Worm (Caenorhabditis elegans) whole organism, young adult: Measurements from ENCODE around the gene Y48G9A.11.
A peak's percentile ranks its signal among the peaks of the same experiment; 100 is the strongest.

Source experiments
- B0019.2 ChIP-seq: fragments of 200-800 bp; sonication (Bioruptor generic); conservative IDR thresholded peaks from 2 replicates; pipeline ENCODE4 v1.3.6; 2022; ENCODE audit warnings: missing genetic modification reagents, missing genetic modification characterization, missing compliant biosample characterization
- B0336.3 ChIP-seq: fragments of 200-800 bp; sonication (Bioruptor generic); IDR thresholded peaks from 2 replicates; pipeline ENCODE4 v1.3.6; 2022; ENCODE audit warnings: missing genetic modification characterization, missing compliant biosample characterization
- F10E7.11 ChIP-seq: sonication (generic microtip); optimal IDR thresholded peaks from 2 replicates; lab custom pipeline; 2017; ENCODE audit warnings: mild to moderate bottlenecking, missing genetic modification characterization, moderate library complexity, missing compliant biosample characterization
- F22D6.2 ChIP-seq: sonication (generic microtip); optimal IDR thresholded peaks from 2 replicates; lab custom pipeline; 2016; ENCODE audit warnings: mild to moderate bottlenecking, missing genetic modification characterization, missing compliant biosample characterization
- F33H1.4 ChIP-seq: fragments of 200-800 bp; sonication (Bioruptor generic); IDR thresholded peaks from 2 replicates; pipeline ENCODE4 v1.3.6; 2022; ENCODE audit warnings: missing genetic modification reagents, missing genetic modification characterization, missing compliant biosample characterization
- F49E8.2 ChIP-seq: sonication (generic microtip); optimal IDR thresholded peaks from 3 replicates; lab custom pipeline; 2017; ENCODE audit warnings: missing genetic modification characterization, mild to moderate bottlenecking, missing compliant biosample characterization, antibody characterized with exemption, moderate library complexity; ENCODE audit not compliant: insufficient read depth
- F52B5.7 ChIP-seq: sonication (generic microtip); optimal IDR thresholded peaks from 2 replicates; lab custom pipeline; 2016; ENCODE audit warnings: mild to moderate bottlenecking, missing genetic modification characterization, missing compliant biosample characterization
- F55B11.4 ChIP-seq: sonication (generic microtip); optimal IDR thresholded peaks from 2 replicates; lab custom pipeline; 2016; ENCODE audit warnings: missing compliant biosample characterization, missing genetic modification characterization, borderline replicate concordance; ENCODE audit not compliant: insufficient read depth
- Y53G8AR.9 ChIP-seq: fragments of 200-800 bp; sonication (Bioruptor generic); conservative IDR thresholded peaks from 2 replicates; pipeline ENCODE4 v1.3.6; 2022; ENCODE audit warnings: missing genetic modification reagents, missing genetic modification characterization, missing compliant biosample characterization
- Y67H2A.10 ChIP-seq: fragments of 200-800 bp; sonication (Bioruptor generic); conservative IDR thresholded peaks from 2 replicates; pipeline ENCODE4 v1.3.6; 2022; ENCODE audit warnings: missing genetic modification reagents, missing genetic modification characterization, missing compliant biosample characterization
- aptf-3 ChIP-seq: fragments of 200-800 bp; sonication (Bioruptor generic); IDR thresholded peaks from 2 replicates; pipeline ENCODE4 v1.3.6; 2022; ENCODE audit warnings: missing genetic modification characterization, missing compliant biosample characterization
- atf-7 ChIP-seq: sonication (generic microtip); optimal IDR thresholded peaks from 2 replicates; lab custom pipeline; 2017; ENCODE audit warnings: mild to moderate bottlenecking, missing genetic modification characterization, missing compliant biosample characterization
- athp-1 ChIP-seq: sonication (generic microtip); optimal IDR thresholded peaks from 2 replicates; lab custom pipeline; 2017; ENCODE audit warnings: mild to moderate bottlenecking, missing genetic modification characterization, missing compliant biosample characterization
- attf-5 ChIP-seq: fragments of 200-800 bp; sonication (Bioruptor generic); optimal IDR thresholded peaks from 2 replicates; lab custom pipeline; 2018; ENCODE audit warnings: mild to moderate bottlenecking, missing genetic modification characterization, missing compliant biosample characterization
- bed-2 ChIP-seq: fragments of 200-800 bp; sonication (Bioruptor generic); IDR thresholded peaks from 2 replicates; pipeline ENCODE4 v1.3.6; 2022; ENCODE audit warnings: missing genetic modification reagents, missing genetic modification characterization, missing compliant biosample characterization
- ccch-3 ChIP-seq: fragments of 200-800 bp; sonication (Bioruptor generic); optimal IDR thresholded peaks from 2 replicates; lab custom pipeline; 2018; ENCODE audit warnings: mild to moderate bottlenecking, missing genetic modification characterization, missing compliant biosample characterization
- cebp-1 ChIP-seq, 2 experiments: fragments of 200-800 bp in 1 of 2; sonication (Bioruptor generic) in 1 of 2; sonication (generic microtip) in 1 of 2; IDR thresholded peaks in 1 of 2; optimal IDR thresholded peaks in 1 of 2; 2 replicates each; pipeline versions ENCODE4 v1.3.6 to Lab custom; 2017 to 2022; ENCODE audit warnings: missing compliant biosample characterization in 2 of 2, missing genetic modification characterization in 2 of 2, mild to moderate bottlenecking in 1 of 2, missing genetic modification reagents in 1 of 2, moderate library complexity in 1 of 2
- ceh-27 ChIP-seq: fragments of 200-800 bp; sonication (Bioruptor generic); optimal IDR thresholded peaks from 2 replicates; lab custom pipeline; 2018; ENCODE audit warnings: mild to moderate bottlenecking, missing genetic modification characterization, moderate library complexity, missing compliant biosample characterization
- dox-1 ChIP-seq: fragments of 200-800 bp; sonication (Bioruptor generic); IDR thresholded peaks from 2 replicates; pipeline ENCODE4 v1.3.6; 2022; ENCODE audit warnings: missing genetic modification reagents, missing genetic modification characterization, missing compliant biosample characterization
- ekl-4 ChIP-seq: fragments of 200-800 bp; sonication (Bioruptor generic); IDR thresholded peaks from 2 replicates; pipeline ENCODE4 v1.3.6; 2022; ENCODE audit warnings: missing genetic modification reagents, missing genetic modification characterization, missing compliant biosample characterization
- fkh-3 ChIP-seq: sonication (generic microtip); optimal IDR thresholded peaks from 2 replicates; lab custom pipeline; 2016; ENCODE audit warnings: mild to moderate bottlenecking, missing genetic modification characterization, missing compliant biosample characterization
- hmg-1.2 ChIP-seq: fragments of 200-800 bp; sonication (Bioruptor generic); IDR thresholded peaks from 2 replicates; pipeline ENCODE4 v1.3.6; 2022; ENCODE audit warnings: missing genetic modification reagents, missing genetic modification characterization, missing compliant biosample characterization
- hmg-20 ChIP-seq: fragments of 200-800 bp; sonication (Bioruptor generic); IDR thresholded peaks from 2 replicates; pipeline ENCODE4 v1.3.6; 2022; ENCODE audit warnings: missing genetic modification reagents, missing genetic modification characterization, missing compliant biosample characterization
- hsf-1 ChIP-seq: fragments of 200-800 bp; sonication (Bioruptor generic); IDR thresholded peaks from 2 replicates; pipeline ENCODE4 v1.3.6; 2022; ENCODE audit warnings: missing genetic modification reagents, missing genetic modification characterization, missing compliant biosample characterization
- let-526 ChIP-seq: fragments of 200-800 bp; sonication (Bioruptor generic); IDR thresholded peaks from 2 replicates; pipeline ENCODE4 v1.3.6; 2022; ENCODE audit warnings: missing genetic modification reagents, missing genetic modification characterization, missing compliant biosample characterization
- let-607 ChIP-seq, 2 experiments: fragments of 200-800 bp in 1 of 2; sonication (Bioruptor generic) in 1 of 2; sonication (generic microtip) in 1 of 2; optimal IDR thresholded peaks; 2 replicates each; lab custom pipeline; 2016 to 2018; ENCODE audit warnings: mild to moderate bottlenecking in 2 of 2, missing compliant biosample characterization in 2 of 2, missing genetic modification characterization in 2 of 2, moderate library complexity in 2 of 2, missing genotype in 1 of 2
- lsl-1 ChIP-seq: fragments of 200-800 bp; sonication (Bioruptor generic); optimal IDR thresholded peaks from 2 replicates; lab custom pipeline; 2018; ENCODE audit warnings: mild to moderate bottlenecking, missing genetic modification characterization, moderate library complexity, missing compliant biosample characterization
- madf-10 ChIP-seq: sonication (generic microtip); optimal IDR thresholded peaks from 2 replicates; lab custom pipeline; 2016; ENCODE audit warnings: mild to moderate bottlenecking, missing genetic modification characterization, missing compliant biosample characterization
- mel-28 ChIP-seq: sonication (generic microtip); optimal IDR thresholded peaks from 2 replicates; lab custom pipeline; 2016; ENCODE audit warnings: borderline replicate concordance, mild to moderate bottlenecking, missing genetic modification characterization, missing compliant biosample characterization
- nfya-2 ChIP-seq: fragments of 200-800 bp; sonication (Bioruptor generic); IDR thresholded peaks from 2 replicates; pipeline ENCODE4 v1.3.6; 2022; ENCODE audit warnings: missing genetic modification reagents, missing genetic modification characterization, missing compliant biosample characterization
- nhr-120 ChIP-seq: fragments of 200-800 bp; sonication (Bioruptor generic); IDR thresholded peaks from 2 replicates; pipeline ENCODE4 v1.3.6; 2022; ENCODE audit warnings: missing genetic modification characterization, missing compliant biosample characterization
- nhr-80 ChIP-seq: sonication (generic microtip); optimal IDR thresholded peaks from 2 replicates; lab custom pipeline; 2016; ENCODE audit warnings: missing genetic modification characterization, missing compliant biosample characterization
- pbrm-1 ChIP-seq: fragments of 200-800 bp; sonication (Bioruptor generic); IDR thresholded peaks from 2 replicates; pipeline ENCODE4 v1.3.6; 2022; ENCODE audit warnings: missing genetic modification reagents, missing genetic modification characterization, missing compliant biosample characterization
- pha-4 ChIP-seq: fragments of 150-350 bp; sonication (generic microtip); optimal IDR thresholded peaks from 2 replicates; lab custom pipeline; 2014; ENCODE audit warnings: missing biosample characterization, missing genetic modification reagents, missing genetic modification characterization
- tlf-1 ChIP-seq: fragments of 200-800 bp; sonication (Bioruptor generic); optimal IDR thresholded peaks from 2 replicates; lab custom pipeline; 2018; ENCODE audit warnings: mild to moderate bottlenecking, missing genetic modification characterization, missing compliant biosample characterization
- unc-130 ChIP-seq: sonication (generic microtip); optimal IDR thresholded peaks from 2 replicates; lab custom pipeline; 2016; ENCODE audit warnings: missing genetic modification reagents, missing genetic modification characterization, missing compliant biosample characterization
- unc-62 ChIP-seq: fragments of 150-350 bp; optimal IDR thresholded peaks from 2 replicates; lab custom pipeline; 2014; ENCODE audit warnings: missing biosample characterization, missing genetic modification reagents, missing genetic modification characterization
- zim-3 ChIP-seq: sonication (generic microtip); optimal IDR thresholded peaks from 2 replicates; lab custom pipeline; 2017; ENCODE audit warnings: mild to moderate bottlenecking, missing genetic modification characterization, moderate library complexity, missing compliant biosample characterization
- ztf-18 ChIP-seq: sonication (generic microtip); optimal IDR thresholded peaks from 2 replicates; lab custom pipeline; 2016; ENCODE audit warnings: missing genotype, mild to moderate bottlenecking, missing genetic modification characterization, missing compliant biosample characterization
- ztf-26 ChIP-seq: sonication (generic microtip); optimal IDR thresholded peaks from 2 replicates; lab custom pipeline; 2017; ENCODE audit warnings: missing genetic modification characterization, missing compliant biosample characterization

Gene Y48G9A.11

DNA sequence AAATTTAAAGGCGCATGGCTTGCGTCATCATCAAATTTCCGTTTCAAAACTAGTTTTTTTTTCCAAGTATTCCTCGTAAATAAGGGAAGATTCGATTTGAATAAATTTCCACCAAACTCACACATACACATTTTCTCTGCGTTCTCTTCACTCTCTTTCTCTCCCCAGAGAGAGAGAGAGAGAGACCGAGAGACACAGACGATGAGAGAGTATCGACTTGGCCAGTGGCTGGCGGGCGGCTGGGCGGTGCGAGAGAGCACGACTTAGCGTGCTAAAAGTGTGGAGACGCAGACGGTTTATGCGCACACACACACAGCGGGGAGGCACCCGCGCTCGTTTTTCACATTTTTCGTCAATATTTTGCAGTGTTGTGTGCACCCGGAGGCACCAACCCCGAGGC lies 15.9 kb downstream of the Y48G9A.11 start (continued):
- no peak for TF ChIP-seq unc-130
- TF ChIP-seq zim-3 (tag; lab: Kevin White, UChicago): no peak
- no peak for TF ChIP-seq B0019.2 (GFP tag; lab: Robert Waterston, UW)
- TF ChIP-seq F52B5.7 (tag; lab: Kevin White, UChicago): peak; percentile 25
- no peak for TF ChIP-seq F55B11.4
- no peak for TF ChIP-seq tlf-1 (GFP tag; lab: Kevin White, UChicago)
- TF ChIP-seq fkh-3 (tag; lab: Kevin White, UChicago): no peak
- peak; percentile 5 for TF ChIP-seq madf-10 (tag; lab: Kevin White, UChicago)
- TF ChIP-seq hmg-20 (GFP tag; lab: Robert Waterston, UW): no peak
- TF ChIP-seq lsl-1 (GFP tag; lab: Kevin White, UChicago): no peak
- no peak for TF ChIP-seq athp-1 (tag; lab: Kevin White, UChicago)
- peak; percentile 79 for TF ChIP-seq ceh-27 (GFP tag; lab: Kevin White, UChicago)
- no peak for TF ChIP-seq F49E8.2
- TF ChIP-seq pbrm-1 (GFP tag; lab: Robert Waterston, UW): peak; percentile 56; the same call in 1 of the 2 replicates
- TF ChIP-seq attf-5: peak; percentile 80
- peak; percentile 47; the same call in 1 of the 2 replicates for TF ChIP-seq dox-1 (GFP tag; lab: Robert Waterston, UW)
- TF ChIP-seq B0336.3 (GFP tag; lab: Robert Waterston, UW): no peak
- TF ChIP-seq nhr-120 (GFP tag; lab: Robert Waterston, UW): no peak

DNA sequence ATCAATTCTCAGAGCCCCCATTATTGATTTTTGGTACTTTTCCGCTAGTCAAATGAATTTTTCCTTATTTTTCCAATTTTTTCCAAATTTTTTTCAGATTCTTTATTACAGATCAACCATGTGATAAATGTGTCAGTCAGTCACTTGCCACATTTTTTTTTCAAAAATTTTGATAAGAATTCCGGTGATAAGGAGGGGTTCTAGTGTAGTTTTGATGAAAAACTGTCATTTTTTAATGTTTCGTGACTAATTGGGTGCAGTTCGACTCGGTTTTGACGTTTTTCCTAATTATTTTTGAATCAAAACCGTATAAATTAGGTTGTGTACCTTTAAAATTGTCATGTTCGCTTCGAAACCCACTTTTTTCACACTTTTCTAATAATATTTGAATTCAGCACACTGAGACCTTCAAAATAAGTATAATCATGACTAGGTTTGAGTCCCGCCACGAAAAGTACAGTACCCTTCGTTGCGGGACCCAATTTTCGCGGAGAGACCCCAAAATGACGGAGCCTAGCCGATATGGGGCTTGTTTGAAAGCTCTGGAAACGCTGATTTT lies 16.8 kb downstream of the Y48G9A.11 start:
- TF ChIP-seq let-607 (tag; optimal IDR thresholded peaks at IDR 0.05; lab: Kevin White, UChicago) (peak in 1 of 2 experiments; percentile 50), attf-5 (peak; percentile 30), ekl-4 (GFP tag; lab: Robert Waterston, UW) (peak; percentile 37; the same call in 1 of the 2 replicates), F33H1.4 (no peak), aptf-3 (GFP tag; lab: Robert Waterston, UW) (no peak), let-526 (GFP tag; lab: Robert Waterston, UW) (peak; percentile 57; the same call in 1 of the 2 replicates), F10E7.11 (tag; lab: Kevin White, UChicago) (no peak), B0336.3 (GFP tag; lab: Robert Waterston, UW) (0 out of 2 replicates have a peak, but pooled peaks have one; percentile 17), dox-1 (GFP tag; lab: Robert Waterston, UW) (peak; percentile 52; the same call in 1 of the 2 replicates), Y67H2A.10 (no peak), hmg-1.2 (0 out of 2 replicates have a peak, but pooled peaks have one; percentile 15), nfya-2 (GFP tag; lab: Robert Waterston, UW) (no peak), cebp-1 (GFP tag; IDR thresholded peaks at IDR 0.05; lab: Robert Waterston, UW) (no peak), cebp-1 (tag; optimal IDR thresholded peaks at IDR 0.05; lab: Kevin White, UChicago) (peak; percentile 21), mel-28 (no peak), atf-7 (peak; percentile 42), bed-2 (GFP tag; lab: Robert Waterston, UW) (no peak), ztf-26 (peak; percentile 28), F22D6.2 (no peak), Y53G8AR.9 (0 out of 2 replicates have a peak, but pooled peaks have one; percentile 37), ccch-3 (GFP tag; lab: Kevin White, UChicago) (no peak), ztf-18 (tag; lab: Kevin White, UChicago) (no peak), pha-4 (peak; percentile 16), unc-62 (peak; percentile 71), hsf-1 (GFP tag; lab: Robert Waterston, UW) (no peak), nhr-80 (tag; lab: Kevin White, UChicago) (peak; percentile 85), zim-3 (tag; lab: Kevin White, UChicago) (no peak)
- TF ChIP-seq, all 124 proteins: peak for 14
